Worm (Caenorhabditis elegans) whole organism, L3 larva: ENCODE results near the gene C08F11.17.

Source experiments
- ZK546.5 ChIP-seq: sonication (generic microtip); optimal IDR thresholded peaks from 2 replicates; lab custom pipeline; 2017; ENCODE audit warnings: missing biosample characterization, missing genetic modification characterization
- ama-1 ChIP-seq: fragments of 150-350 bp; optimal IDR thresholded peaks from 2 replicates; lab custom pipeline; 2018
- ceh-28 ChIP-seq: fragments of 150-350 bp; optimal IDR thresholded peaks from 2 replicates; lab custom pipeline; 2014; ENCODE audit warnings: missing biosample characterization, missing genetic modification reagents, missing genetic modification characterization
- daf-12 ChIP-seq: fragments of 150-350 bp; optimal IDR thresholded peaks from 2 replicates; lab custom pipeline; 2014; ENCODE audit warnings: missing biosample characterization, missing genetic modification reagents, missing genetic modification characterization
- elt-1 ChIP-seq: fragments of 150-350 bp; optimal IDR thresholded peaks from 2 replicates; lab custom pipeline; 2014; ENCODE audit warnings: missing biosample characterization, missing genetic modification characterization
- fkh-10 ChIP-seq: sonication (generic microtip); optimal IDR thresholded peaks from 2 replicates; lab custom pipeline; 2017; ENCODE audit warnings: missing biosample characterization, missing genetic modification reagents, missing genetic modification characterization
- lin-39 ChIP-seq: fragments of 150-350 bp; optimal IDR thresholded peaks from 2 replicates; lab custom pipeline; 2018; ENCODE audit warnings: missing biosample characterization, missing genetic modification reagents, missing genetic modification characterization
- nhr-25 ChIP-seq: sonication (generic microtip); optimal IDR thresholded peaks from 2 replicates; lab custom pipeline; 2017; ENCODE audit warnings: missing biosample characterization, missing genetic modification characterization
- nhr-28 ChIP-seq: fragments of 150-350 bp; optimal IDR thresholded peaks from 2 replicates; lab custom pipeline; 2014; ENCODE audit warnings: missing biosample characterization, missing genetic modification characterization
- nhr-43 ChIP-seq: sonication (generic microtip); optimal IDR thresholded peaks from 2 replicates; lab custom pipeline; 2016; ENCODE audit warnings: mild to moderate bottlenecking, missing genetic modification characterization, missing compliant biosample characterization; ENCODE audit not compliant: poor library complexity, severe bottlenecking
- snpc-4 ChIP-seq: fragments of 150-350 bp; optimal IDR thresholded peaks from 2 replicates; lab custom pipeline; 2014; ENCODE audit warnings: missing biosample characterization, missing genetic modification characterization

DNA sequence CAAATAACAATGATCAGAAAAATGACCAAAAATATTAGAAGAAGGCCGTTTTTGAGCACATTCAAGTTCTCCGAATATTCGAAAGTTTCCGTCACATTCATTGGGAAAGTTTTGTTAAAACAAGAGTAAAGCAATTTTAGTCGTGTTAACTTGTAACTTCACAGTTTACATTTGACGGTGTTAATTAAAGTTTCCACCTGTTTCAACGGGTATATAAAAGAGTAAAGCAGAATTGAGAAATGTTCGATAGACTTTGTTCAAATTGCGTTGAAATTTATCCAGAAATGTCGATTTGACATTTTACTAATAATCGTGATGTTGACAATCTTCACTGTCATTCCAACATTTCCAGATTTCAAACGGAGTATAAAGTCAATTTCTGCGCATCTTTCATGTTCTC, 4.3 kb downstream of the C08F11.17 start, which contains the start of gene srz-29:
- TF ChIP-seq nhr-43 (tag; lab: Kevin White, UChicago) (no peak), daf-12 (tag; lab: Kevin White, UChicago) (no peak), snpc-4 (tag; lab: Kevin White, UChicago) (no peak), ceh-28 (tag; lab: Kevin White, UChicago) (no peak), ama-1 (lab: Kevin White, UChicago) (no peak), ZK546.5 (tag; lab: Kevin White, UChicago) (no peak), fkh-10 (GFP tag; lab: Kevin White, UChicago) (no peak), lin-39 (tag; lab: Kevin White, UChicago) (no peak), elt-1 (tag; lab: Kevin White, UChicago) (no peak), nhr-25 (tag; lab: Kevin White, UChicago) (no peak), nhr-28 (tag; lab: Kevin White, UChicago) (no peak)
